Fruit fly (Drosophila melanogaster): ENCODE measurements around the gene RfC3.

Gene RfC3

dm6 chr2L:10378631-10379030 is 40.4 kb upstream of the RfC3 start:
- TF ChIP-seq CG34367 (tag; optimal IDR thresholded peaks at IDR 0.05), result no peak
- TF ChIP-seq CG10348 (GFP tag; IDR thresholded peaks at IDR 0.05), result no peak
- TF ChIP-seq Pif1B (GFP tag; optimal IDR thresholded peaks at IDR 0.05), result no peak
- no peak for TF ChIP-seq Pif1A (GFP tag; optimal IDR thresholded peaks at IDR 0.05)
- TF ChIP-seq Snoo (tag; optimal IDR thresholded peaks at IDR 0.05), result no peak
- no peak for TF ChIP-seq fd96Ca (GFP tag; IDR thresholded peaks at IDR 0.05)
- no peak for TF ChIP-seq CG14655 (GFP tag; optimal IDR thresholded peaks at IDR 0.05)
- no peak for TF ChIP-seq rn (GFP tag; IDR thresholded peaks at IDR 0.05)
- no peak for TF ChIP-seq Ets98B (GFP tag; IDR thresholded peaks at IDR 0.05)
- TF ChIP-seq CG13204 (GFP tag; optimal IDR thresholded peaks at IDR 0.05), result no peak
- no peak for TF ChIP-seq CG4496 (GFP tag; IDR thresholded peaks at IDR 0.05)
- TF ChIP-seq EcR (GFP tag; optimal IDR thresholded peaks at IDR 0.05), result no peak
- no peak for TF ChIP-seq D1 (tag; optimal IDR thresholded peaks at IDR 0.05)
- TF ChIP-seq CG12605 (GFP tag; IDR thresholded peaks at IDR 0.05), result no peak

- TF ChIP-seq CG34367 (tag; optimal IDR thresholded peaks at IDR 0.05), result no peak
- TF ChIP-seq fd96Ca (GFP tag; IDR thresholded peaks at IDR 0.05), result no peak
- TF ChIP-seq D1 (tag; optimal IDR thresholded peaks at IDR 0.05), result no peak
- no peak for TF ChIP-seq Pif1A (GFP tag; optimal IDR thresholded peaks at IDR 0.05)
- no peak for TF ChIP-seq Pif1B (GFP tag; optimal IDR thresholded peaks at IDR 0.05)
- no peak for TF ChIP-seq CG17806 (tag; optimal IDR thresholded peaks at IDR 0.05)
- no peak for TF ChIP-seq CG4496 (GFP tag; IDR thresholded peaks at IDR 0.05)
- TF ChIP-seq gl (tag; optimal IDR thresholded peaks at IDR 0.05), result no peak
- TF ChIP-seq CG13204 (GFP tag; optimal IDR thresholded peaks at IDR 0.05), result no peak
- TF ChIP-seq CG32121 (GFP tag; IDR thresholded peaks at IDR 0.05), result no peak
- TF ChIP-seq CG15710 (tag; optimal IDR thresholded peaks at IDR 0.05), result no peak
- no peak for TF ChIP-seq rn (GFP tag; IDR thresholded peaks at IDR 0.05)
- TF ChIP-seq CG8159 (tag; optimal IDR thresholded peaks at IDR 0.05), result no peak
- TF ChIP-seq Ets98B (GFP tag; IDR thresholded peaks at IDR 0.05), result no peak
- no peak for TF ChIP-seq EcR (GFP tag; optimal IDR thresholded peaks at IDR 0.05)
These were observed 39.1 kb upstream of the RfC3 start, which contains the start of gene gny for dm6 chr2L:10379865-10380264. gny (plus strand) TSS chr2L:10380103.

dm6 chr2L:10381890-10382450 is 37.0 kb upstream of the RfC3 start, which contains the start of gene CG5096:
CG5096 (plus strand) TSS chr2L:10382263.
- no peak for TF ChIP-seq CG8159 (tag; optimal IDR thresholded peaks at IDR 0.05)
- TF ChIP-seq CG13204 (GFP tag; optimal IDR thresholded peaks at IDR 0.05), result no peak
- TF ChIP-seq Pif1B (GFP tag; optimal IDR thresholded peaks at IDR 0.05), result no peak
- TF ChIP-seq CG15710 (tag; optimal IDR thresholded peaks at IDR 0.05), result peak; percentile 53
- no peak for TF ChIP-seq CG14655 (GFP tag; optimal IDR thresholded peaks at IDR 0.05)
- TF ChIP-seq EcR (GFP tag; optimal IDR thresholded peaks at IDR 0.05), result no peak
- no peak for TF ChIP-seq CG12605 (GFP tag; IDR thresholded peaks at IDR 0.05)
- no peak for TF ChIP-seq fd96Ca (GFP tag; IDR thresholded peaks at IDR 0.05)
- no peak for TF ChIP-seq rn (GFP tag; IDR thresholded peaks at IDR 0.05)
- TF ChIP-seq Snoo (tag; optimal IDR thresholded peaks at IDR 0.05), result peak; percentile 54
- peak; percentile 41; the same call in 1 of the 2 replicates for TF ChIP-seq CG32121 (GFP tag; IDR thresholded peaks at IDR 0.05)
- TF ChIP-seq D1 (tag; optimal IDR thresholded peaks at IDR 0.05), result no peak
- no peak for TF ChIP-seq gl (tag; optimal IDR thresholded peaks at IDR 0.05)
- TF ChIP-seq Pif1A (GFP tag; optimal IDR thresholded peaks at IDR 0.05), result no peak
- peak; percentile 3 for TF ChIP-seq CG34367 (tag; optimal IDR thresholded peaks at IDR 0.05)
- TF ChIP-seq CG17806 (tag; optimal IDR thresholded peaks at IDR 0.05), result peak; percentile 60
- TF ChIP-seq CG4496 (GFP tag; IDR thresholded peaks at IDR 0.05), result peak; percentile 72
- TF ChIP-seq CG9948 (tag; optimal IDR thresholded peaks at IDR 0.05), result peak; percentile 32
- peak; percentile 37 for TF ChIP-seq Ets98B (GFP tag; IDR thresholded peaks at IDR 0.05)
- no peak for TF ChIP-seq CG8301 (tag; optimal IDR thresholded peaks at IDR 0.05)
- TF ChIP-seq CG10348 (GFP tag; IDR thresholded peaks at IDR 0.05), result no peak

- TF ChIP-seq CG14655 (GFP tag; optimal IDR thresholded peaks at IDR 0.05) (no peak), CG8159 (tag; optimal IDR thresholded peaks at IDR 0.05) (peak; percentile 73), D1 (tag; optimal IDR thresholded peaks at IDR 0.05) (no peak), CG17806 (tag; optimal IDR thresholded peaks at IDR 0.05) (peak; percentile 66), CG34367 (tag; optimal IDR thresholded peaks at IDR 0.05) (peak; percentile 43), fd96Ca (GFP tag; IDR thresholded peaks at IDR 0.05) (no peak), Ets98B (GFP tag; IDR thresholded peaks at IDR 0.05) (peak; percentile 46), CG13204 (GFP tag; optimal IDR thresholded peaks at IDR 0.05) (no peak), CG8301 (tag; optimal IDR thresholded peaks at IDR 0.05) (peak; percentile 55), CG9948 (tag; optimal IDR thresholded peaks at IDR 0.05) (peak; percentile 71), CG15710 (tag; optimal IDR thresholded peaks at IDR 0.05) (peak; percentile 61), CG4496 (GFP tag; IDR thresholded peaks at IDR 0.05) (peak; percentile 70; the same call in 2 of the 3 replicates), Pif1A (GFP tag; optimal IDR thresholded peaks at IDR 0.05) (peak; percentile 39), CG12605 (GFP tag; IDR thresholded peaks at IDR 0.05) (no peak; the same call in 1 of the 2 replicates), rn (GFP tag; IDR thresholded peaks at IDR 0.05) (no peak), CG32121 (GFP tag; IDR thresholded peaks at IDR 0.05) (peak; percentile 45; the same call in 1 of the 2 replicates), Snoo (tag; optimal IDR thresholded peaks at IDR 0.05) (peak; percentile 62), EcR (GFP tag; optimal IDR thresholded peaks at IDR 0.05) (no peak)
These were observed 32.7 kb upstream of the RfC3 start, which contains the start of the genes Cdk1 and mRpS7 for dm6 chr2L:10386208-10386805. Cdk1 (minus strand) TSS chr2L:10386262. mRpS7 (plus strand) TSS chr2L:10386662.

- no peak for TF ChIP-seq gl (tag; optimal IDR thresholded peaks at IDR 0.05)
- no peak for TF ChIP-seq CG17806 (tag; optimal IDR thresholded peaks at IDR 0.05)
- TF ChIP-seq CG12605 (GFP tag; IDR thresholded peaks at IDR 0.05), result no peak
- TF ChIP-seq CG8159 (tag; optimal IDR thresholded peaks at IDR 0.05), result no peak
- TF ChIP-seq CG13204 (GFP tag; optimal IDR thresholded peaks at IDR 0.05), result no peak
- no peak for TF ChIP-seq CG15710 (tag; optimal IDR thresholded peaks at IDR 0.05)
- TF ChIP-seq CG14655 (GFP tag; optimal IDR thresholded peaks at IDR 0.05), result no peak
- no peak for TF ChIP-seq rn (GFP tag; IDR thresholded peaks at IDR 0.05)
- TF ChIP-seq Ets98B (GFP tag; IDR thresholded peaks at IDR 0.05), result no peak
- TF ChIP-seq fd96Ca (GFP tag; IDR thresholded peaks at IDR 0.05), result no peak
These were observed 32.2 kb upstream of the RfC3 start for dm6 chr2L:10386824-10387223.
